Fruit fly (Drosophila melanogaster) whole organism, larva: Measurements from ENCODE around the gene Trf2.

ENCODE experiments used
- noc ChIP-seq: fragments of 200-800 bp; sonication (Bioruptor generic); optimal IDR thresholded peaks from 3 replicates; lab custom pipeline; 2019; ENCODE audit warnings: missing biosample characterization, mild to moderate bottlenecking, missing genetic modification characterization, moderate library complexity

Trf2 gene

dm6 chrX:8444883-8445572, 36.0 kb downstream of the Trf2 start:
- no peak for TF ChIP-seq noc (tag; lab: Kevin White, UChicago)

dm6 chrX:8447166-8447565, 38.1 kb downstream of the Trf2 start:
- TF ChIP-seq noc (tag; lab: Kevin White, UChicago), result no peak

dm6 chrX:8448171-8448570, 39.1 kb downstream of the Trf2 start:
- no peak for TF ChIP-seq noc (tag; lab: Kevin White, UChicago)

dm6 chrX:8450214-8450904, 41.3 kb downstream of the Trf2 start:
- peak; percentile 30 for TF ChIP-seq noc (tag; lab: Kevin White, UChicago)

- no peak for TF ChIP-seq noc (tag; lab: Kevin White, UChicago)
Observed at dm6 chrX:8452163-8452562, 43.1 kb downstream of the Trf2 start.

dm6 chrX:8455019-8455555, 46.0 kb downstream of the Trf2 start, which contains the start of gene org-1:
Gene org-1, minus strand, starts transcription at chrX:8455069.
- TF ChIP-seq noc (tag; lab: Kevin White, UChicago), result peak; percentile 27

- no peak for TF ChIP-seq noc (tag; lab: Kevin White, UChicago)
Observed at dm6 chrX:8457532-8457931, 48.5 kb downstream of the Trf2 start, which contains the start of gene CG32713. Gene CG32713, minus strand, starts transcription at chrX:8457632.

dm6 chrX:8459452-8460040, 50.5 kb downstream of the Trf2 start:
- no peak for TF ChIP-seq noc (tag; lab: Kevin White, UChicago)

dm6 chrX:8460232-8460631, 51.2 kb downstream of the Trf2 start:
- TF ChIP-seq noc (tag; lab: Kevin White, UChicago), result no peak

dm6 chrX:8460686-8461085, 51.6 kb downstream of the Trf2 start, which contains the start of gene CG15347:
Gene CG15347, minus strand, starts transcription at chrX:8460898.
- TF ChIP-seq noc (tag; lab: Kevin White, UChicago), result no peak

dm6 chrX:8461147-8461546, 52.1 kb downstream of the Trf2 start, which contains the start of gene Es2:
Gene Es2, plus strand, starts transcription at chrX:8461479.
- no peak for TF ChIP-seq noc (tag; lab: Kevin White, UChicago)

- peak; percentile 96 for TF ChIP-seq noc (tag; lab: Kevin White, UChicago)
Observed at dm6 chrX:8464378-8465036, 55.4 kb downstream of the Trf2 start, which contains the start of gene Sptr. Gene Sptr, minus strand, starts transcription at chrX:8464438.

dm6 chrX:8466729-8467215, 57.7 kb downstream of the Trf2 start:
- TF ChIP-seq noc (tag; lab: Kevin White, UChicago), result no peak

- TF ChIP-seq noc (tag; lab: Kevin White, UChicago), result peak; percentile 40
Observed at dm6 chrX:8468962-8469459, 59.9 kb downstream of the Trf2 start, which contains the start of gene CG12116. Gene CG12116, minus strand, starts transcription at chrX:8469012.

- TF ChIP-seq noc (tag; lab: Kevin White, UChicago), result no peak
Observed at dm6 chrX:8469606-8470005, 60.5 kb downstream of the Trf2 start.
